Worm (Caenorhabditis elegans) whole organism, L3 larva: Measurements from ENCODE around the gene R09H3.2.
"Not testable (repeated sequence)": the region's sequence is repeated elsewhere in the genome, so short reads cannot be mapped to it uniquely, and the experiment has no call there.

Source experiments
- R02D3.7 ChIP-seq: fragments of 150-350 bp; optimal IDR thresholded peaks from 2 replicates; lab custom pipeline; 2014; ENCODE audit warnings: missing biosample characterization, missing genetic modification characterization
- aly-2 ChIP-seq: fragments of 150-350 bp; optimal IDR thresholded peaks from 2 replicates; lab custom pipeline; 2014; ENCODE audit warnings: missing biosample characterization, missing genetic modification characterization
- ama-1 ChIP-seq: fragments of 150-350 bp; optimal IDR thresholded peaks from 2 replicates; lab custom pipeline; 2018
- ceh-16 ChIP-seq: sonication (generic microtip); optimal IDR thresholded peaks from 2 replicates; lab custom pipeline; 2017; ENCODE audit warnings: missing biosample characterization, missing genetic modification characterization
- ceh-28 ChIP-seq: fragments of 150-350 bp; optimal IDR thresholded peaks from 2 replicates; lab custom pipeline; 2014; ENCODE audit warnings: missing biosample characterization, missing genetic modification reagents, missing genetic modification characterization
- ceh-9 ChIP-seq: sonication (generic microtip); optimal IDR thresholded peaks from 2 replicates; lab custom pipeline; 2018; ENCODE audit warnings: missing biosample characterization, missing genetic modification characterization
- daf-12 ChIP-seq: fragments of 150-350 bp; optimal IDR thresholded peaks from 2 replicates; lab custom pipeline; 2014; ENCODE audit warnings: missing biosample characterization, missing genetic modification reagents, missing genetic modification characterization
- egl-27 ChIP-seq: sonication (generic microtip); optimal IDR thresholded peaks from 4 replicates; lab custom pipeline; 2017; ENCODE audit warnings: missing biosample characterization, missing genetic modification reagents, missing genetic modification characterization
- egl-5 ChIP-seq: fragments of 150-350 bp; optimal IDR thresholded peaks from 2 replicates; lab custom pipeline; 2017; ENCODE audit warnings: missing biosample characterization, missing genetic modification reagents, missing genetic modification characterization, inconsistent platforms
- elt-3 ChIP-seq, 3 experiments: fragments of 150-350 bp in 1 of 3; sonication (generic microtip) in 2 of 3; optimal IDR thresholded peaks; 2 replicates in 2 of 3; 4 replicates in 1 of 3; lab custom pipeline; 2014 to 2017; ENCODE audit warnings: missing biosample characterization in 3 of 3, missing genetic modification characterization in 3 of 3
- fkh-10 ChIP-seq: sonication (generic microtip); optimal IDR thresholded peaks from 2 replicates; lab custom pipeline; 2017; ENCODE audit warnings: missing biosample characterization, missing genetic modification reagents, missing genetic modification characterization
- fkh-2 ChIP-seq: fragments of 150-350 bp; optimal IDR thresholded peaks from 2 replicates; lab custom pipeline; 2014; ENCODE audit warnings: missing biosample characterization, missing genetic modification reagents, missing genetic modification characterization
- mdl-1 ChIP-seq: fragments of 150-350 bp; optimal IDR thresholded peaks from 2 replicates; lab custom pipeline; 2014; ENCODE audit warnings: missing biosample characterization, missing genetic modification characterization
- mml-1 ChIP-seq: fragments of 150-350 bp; sonication (generic microtip); optimal IDR thresholded peaks from 3 replicates; lab custom pipeline; 2014; ENCODE audit warnings: missing biosample characterization, missing genetic modification characterization
- nfya-1 ChIP-seq: sonication (generic microtip); optimal IDR thresholded peaks from 2 replicates; lab custom pipeline; 2017; ENCODE audit warnings: missing genetic modification characterization, mild to moderate bottlenecking, missing compliant biosample characterization, antibody characterized with exemption, moderate library complexity; ENCODE audit not compliant: insufficient read depth
- nhr-11 ChIP-seq: fragments of 150-350 bp; optimal IDR thresholded peaks from 2 replicates; lab custom pipeline; 2014; ENCODE audit warnings: missing biosample characterization, missing genetic modification characterization
- nhr-12 ChIP-seq: fragments of 150-350 bp; optimal IDR thresholded peaks from 2 replicates; lab custom pipeline; 2014; ENCODE audit warnings: missing biosample characterization, missing genetic modification characterization
- nhr-23 ChIP-seq: fragments of 150-350 bp; optimal IDR thresholded peaks from 2 replicates; lab custom pipeline; 2014; ENCODE audit warnings: missing biosample characterization, missing genetic modification reagents, missing genetic modification characterization
- nhr-237 ChIP-seq: fragments of 150-350 bp; optimal IDR thresholded peaks from 2 replicates; lab custom pipeline; 2014; ENCODE audit warnings: missing biosample characterization, missing genetic modification characterization
- nhr-28 ChIP-seq: fragments of 150-350 bp; optimal IDR thresholded peaks from 2 replicates; lab custom pipeline; 2014; ENCODE audit warnings: missing biosample characterization, missing genetic modification characterization
- nhr-67 ChIP-seq: fragments of 150-350 bp; optimal IDR thresholded peaks from 2 replicates; lab custom pipeline; 2014; ENCODE audit warnings: missing biosample characterization, missing genetic modification characterization
- nhr-76 ChIP-seq: fragments of 150-350 bp; sonication (generic microtip); optimal IDR thresholded peaks from 5 replicates; lab custom pipeline; 2014; ENCODE audit warnings: missing biosample characterization, missing genetic modification characterization
- pha-4 ChIP-seq: fragments of 150-350 bp; optimal IDR thresholded peaks from 2 replicates; lab custom pipeline; 2014; ENCODE audit warnings: missing biosample characterization, missing genetic modification reagents, missing genetic modification characterization
- pqm-1 ChIP-seq: fragments of 150-350 bp; optimal IDR thresholded peaks from 2 replicates; lab custom pipeline; 2017; ENCODE audit warnings: missing biosample characterization, missing genetic modification characterization, inconsistent platforms
- sea-2 ChIP-seq: fragments of 150-350 bp; sonication (generic microtip); optimal IDR thresholded peaks from 4 replicates; lab custom pipeline; 2014; ENCODE audit warnings: missing biosample characterization, missing genetic modification reagents, missing genetic modification characterization
- tbx-2 ChIP-seq: sonication (generic microtip); optimal IDR thresholded peaks from 2 replicates; lab custom pipeline; 2016; ENCODE audit warnings: mild to moderate bottlenecking, missing genetic modification characterization, missing compliant biosample characterization
- unc-39 ChIP-seq: sonication (generic microtip); optimal IDR thresholded peaks from 4 replicates; lab custom pipeline; 2017; ENCODE audit warnings: missing biosample characterization, missing genetic modification characterization
- zag-1 ChIP-seq: fragments of 150-350 bp; optimal IDR thresholded peaks from 2 replicates; lab custom pipeline; 2014; ENCODE audit warnings: missing biosample characterization, missing genetic modification characterization
- ztf-11 ChIP-seq: fragments of 150-350 bp; optimal IDR thresholded peaks from 2 replicates; lab custom pipeline; 2014; ENCODE audit warnings: missing biosample characterization, missing genetic modification characterization

The R09H3.2 gene

ce11 chrX:1698476-1698875 lies 33.7 kb upstream of the R09H3.2 start:
- no peak for TF ChIP-seq pha-4 (tag; lab: Kevin White, UChicago)
- TF ChIP-seq sea-2 (GFP tag; lab: Kevin White, UChicago): no peak
- TF ChIP-seq R02D3.7 (tag; lab: Kevin White, UChicago): no peak
- TF ChIP-seq, all 47 proteins: peak for 0

- not testable (repeated sequence) for TF ChIP-seq nhr-11, unc-39, mdl-1 (tag; lab: Kevin White, UChicago)
These were observed 32.1 kb upstream of the R09H3.2 start, which contains the start of gene C36C9.4 for ce11 chrX:1696879-1697278. Gene C36C9.4 (minus strand): TSS chrX:1696979.

- not testable (repeated sequence) for TF ChIP-seq nhr-76, ceh-9, egl-5 (tag; lab: Kevin White, UChicago)
These were observed 26.1 kb upstream of the R09H3.2 start, which contains the start of gene C36C9.6 for ce11 chrX:1690894-1691293. Gene C36C9.6 (minus strand): TSS chrX:1690994.

ce11 chrX:1689996-1690395 lies 25.2 kb upstream of the R09H3.2 start, which contains the start of gene C36C9.12:
Gene C36C9.12 (minus strand): TSS chrX:1690096.
- not testable (repeated sequence) for TF ChIP-seq daf-12; ztf-11 (tag; lab: Kevin White, UChicago); egl-5 (tag; lab: Kevin White, UChicago)

ce11 chrX:1687079-1687478 lies 22.3 kb upstream of the R09H3.2 start, which contains the start of gene C36C9.11:
Gene C36C9.11 (plus strand): TSS chrX:1687379.
- not testable (repeated sequence) for TF ChIP-seq pqm-1, nfya-1, R02D3.7 (tag; lab: Kevin White, UChicago)
- TF ChIP-seq, all 47 proteins: peak for 0; not testable (repeated sequence) for 47

- TF ChIP-seq mdl-1 (tag; lab: Kevin White, UChicago) (no peak), sea-2 (GFP tag; lab: Kevin White, UChicago) (no peak), zag-1 (tag; lab: Kevin White, UChicago) (no peak), nfya-1 (tag; lab: Kevin White, UChicago) (no peak), nhr-12 (tag; lab: Kevin White, UChicago) (no peak), ama-1 (lab: Kevin White, UChicago) (no peak), fkh-10 (GFP tag; lab: Kevin White, UChicago) (no peak), ceh-28 (tag; lab: Kevin White, UChicago) (no peak), nhr-76 (tag; lab: Kevin White, UChicago) (no peak)
These were observed 17.7 kb upstream of the R09H3.2 start, which contains the start of gene meg-4 for ce11 chrX:1682558-1682957. Gene meg-4 (plus strand): TSS chrX:1682954.

- TF ChIP-seq mml-1 (tag; lab: Kevin White, UChicago) (no peak), tbx-2 (tag; lab: Kevin White, UChicago) (no peak), egl-27 (tag; lab: Kevin White, UChicago) (no peak), mdl-1 (tag; lab: Kevin White, UChicago) (no peak), elt-3 (tag; optimal IDR thresholded peaks at IDR 0.05; lab: Kevin White, UChicago) (no peak), egl-5 (tag; lab: Kevin White, UChicago) (no peak), nhr-237 (tag; lab: Kevin White, UChicago) (no peak), fkh-10 (GFP tag; lab: Kevin White, UChicago) (no peak), nhr-28 (tag; lab: Kevin White, UChicago) (no peak), ceh-16 (no peak), nhr-67 (tag; lab: Kevin White, UChicago) (no peak), pha-4 (tag; lab: Kevin White, UChicago) (no peak), aly-2 (tag; lab: Kevin White, UChicago) (no peak), fkh-2 (tag; lab: Kevin White, UChicago) (no peak), ama-1 (lab: Kevin White, UChicago) (no peak), nhr-23 (tag; lab: Kevin White, UChicago) (no peak)
These were observed 13.2 kb upstream of the R09H3.2 start, which contains the start of gene fbxa-170 for ce11 chrX:1678021-1678420. Gene fbxa-170 (minus strand): TSS chrX:1678121.
